Fruit fly (Drosophila melanogaster): ENCODE measurements around the gene Eip74EF.

dm6 chr3L:17586370-17587048 lies 32.6 kb downstream of the Eip74EF start:
- TF ChIP-seq CG8478 (optimal IDR thresholded peaks at IDR 0.05) (no peak), CTCF (optimal IDR thresholded peaks at IDR 0.05) (no peak)

All from S2 (cell line).